Worm (Caenorhabditis elegans) whole organism, early embryonic: ENCODE results near the gene fbxb-118.

Source experiments
- ceh-13 ChIP-seq: fragments of 200-800 bp; sonication (Bioruptor generic); optimal IDR thresholded peaks from 2 replicates; lab custom pipeline; 2018; ENCODE audit warnings: mild to moderate bottlenecking, missing genetic modification characterization, missing compliant biosample characterization
- pes-1 ChIP-seq: fragments of 200-800 bp; sonication (Bioruptor generic); IDR thresholded peaks from 2 replicates; pipeline ENCODE4 v1.3.6; 2022; ENCODE audit warnings: missing genetic modification reagents, missing genetic modification characterization, missing compliant biosample characterization
- tra-4 ChIP-seq: sonication (generic microtip); optimal IDR thresholded peaks from 2 replicates; lab custom pipeline; 2017; ENCODE audit warnings: missing genetic modification characterization, missing compliant biosample characterization

DNA sequence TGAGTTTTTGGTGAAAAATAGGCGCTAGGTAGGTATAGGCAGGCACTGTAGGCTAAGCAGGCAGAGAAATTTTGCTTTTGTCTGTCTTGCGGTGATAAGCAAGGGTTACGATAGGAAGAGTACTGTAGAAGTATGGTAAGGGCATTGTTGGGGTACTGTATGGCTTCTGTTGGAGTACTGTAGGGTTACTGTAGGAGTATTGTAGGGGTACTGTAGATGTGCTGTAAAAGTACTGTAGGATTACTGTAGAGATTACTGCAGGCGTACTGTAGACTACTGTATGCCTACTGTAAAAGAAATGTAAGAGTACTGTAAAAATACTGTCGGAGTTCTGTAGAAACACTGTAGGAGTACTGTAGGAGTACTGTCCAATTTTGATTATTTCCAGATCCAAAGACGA lies 28.6 kb upstream of the fbxb-118 start:
- TF ChIP-seq pes-1 (GFP tag; lab: Robert Waterston, UW) (no peak), ceh-13 (GFP tag; lab: Kevin White, UChicago) (no peak), tra-4 (tag; lab: Kevin White, UChicago) (no peak)
